Worm (Caenorhabditis elegans) whole organism, young adult: ENCODE measurements around the gene igdb-1.

Experiments
- B0336.3 ChIP-seq: fragments of 200-800 bp; sonication (Bioruptor generic); IDR thresholded peaks from 2 replicates; pipeline ENCODE4 v1.3.6; 2022; ENCODE audit warnings: missing genetic modification characterization, missing compliant biosample characterization
- C06A6.2 ChIP-seq: fragments of 200-800 bp; sonication (Bioruptor generic); conservative IDR thresholded peaks from 2 replicates; pipeline ENCODE4 v1.3.6; 2022; ENCODE audit warnings: missing genetic modification characterization, missing compliant biosample characterization
- C17E4.6 ChIP-seq: fragments of 200-800 bp; sonication (Bioruptor generic); IDR thresholded peaks from 2 replicates; pipeline ENCODE4 v1.3.6; 2022; ENCODE audit warnings: missing genetic modification reagents, missing genetic modification characterization, missing compliant biosample characterization
- D2030.7 ChIP-seq: fragments of 200-800 bp; sonication (Bioruptor generic); IDR thresholded peaks from 2 replicates; pipeline ENCODE4 v1.3.6; 2022; ENCODE audit warnings: missing genetic modification reagents, missing genetic modification characterization, missing compliant biosample characterization
- F10E7.11 ChIP-seq: sonication (generic microtip); optimal IDR thresholded peaks from 2 replicates; lab custom pipeline; 2017; ENCODE audit warnings: mild to moderate bottlenecking, missing genetic modification characterization, moderate library complexity, missing compliant biosample characterization
- F57C9.4 ChIP-seq: sonication (generic microtip); optimal IDR thresholded peaks from 2 replicates; lab custom pipeline; 2017; ENCODE audit warnings: mild to moderate bottlenecking, missing genetic modification characterization, missing compliant biosample characterization
- K12H6.12 ChIP-seq: fragments of 200-800 bp; sonication (Bioruptor generic); optimal IDR thresholded peaks from 2 replicates; lab custom pipeline; 2018; ENCODE audit warnings: mild to moderate bottlenecking, missing genetic modification characterization, missing compliant biosample characterization
- T07F8.4 ChIP-seq: sonication (generic microtip); optimal IDR thresholded peaks from 2 replicates; lab custom pipeline; 2016; ENCODE audit warnings: mild to moderate bottlenecking, missing genetic modification characterization, moderate library complexity, missing compliant biosample characterization
- T26A5.8 ChIP-seq: sonication (generic microtip); optimal IDR thresholded peaks from 2 replicates; lab custom pipeline; 2016; ENCODE audit warnings: missing genetic modification characterization, missing compliant biosample characterization
- Y53F4B.3 ChIP-seq: fragments of 200-800 bp; sonication (Bioruptor generic); IDR thresholded peaks from 2 replicates; pipeline ENCODE4 v1.3.6; 2022; ENCODE audit warnings: missing genetic modification reagents, missing genetic modification characterization, missing compliant biosample characterization
- Y53G8AR.9 ChIP-seq: fragments of 200-800 bp; sonication (Bioruptor generic); conservative IDR thresholded peaks from 2 replicates; pipeline ENCODE4 v1.3.6; 2022; ENCODE audit warnings: missing genetic modification reagents, missing genetic modification characterization, missing compliant biosample characterization
- akir-1 ChIP-seq: fragments of 200-800 bp; sonication (Bioruptor generic); optimal IDR thresholded peaks from 2 replicates; lab custom pipeline; 2018; ENCODE audit warnings: mild to moderate bottlenecking, missing genetic modification characterization, moderate library complexity, missing compliant biosample characterization
- aptf-2 ChIP-seq: fragments of 200-800 bp; sonication (Bioruptor generic); conservative IDR thresholded peaks from 2 replicates; pipeline ENCODE4 v1.3.6; 2022; ENCODE audit warnings: missing genetic modification reagents, missing genetic modification characterization, missing compliant biosample characterization
- attf-3 ChIP-seq: fragments of 200-800 bp; sonication (Bioruptor generic); conservative IDR thresholded peaks from 2 replicates; pipeline ENCODE4 v1.3.6; 2022; ENCODE audit warnings: missing genetic modification reagents, missing genetic modification characterization, missing compliant biosample characterization
- cebp-1 ChIP-seq, 2 experiments: fragments of 200-800 bp in 1 of 2; sonication (Bioruptor generic) in 1 of 2; sonication (generic microtip) in 1 of 2; IDR thresholded peaks in 1 of 2; optimal IDR thresholded peaks in 1 of 2; 2 replicates each; pipeline versions ENCODE4 v1.3.6 to Lab custom; 2017 to 2022; ENCODE audit warnings: missing compliant biosample characterization in 2 of 2, missing genetic modification characterization in 2 of 2, mild to moderate bottlenecking in 1 of 2, missing genetic modification reagents in 1 of 2, moderate library complexity in 1 of 2
- ceh-40 ChIP-seq: fragments of 200-800 bp; sonication (Bioruptor generic); IDR thresholded peaks from 2 replicates; pipeline ENCODE4 v1.3.6; 2022; ENCODE audit warnings: missing genetic modification characterization, missing compliant biosample characterization
- die-1 ChIP-seq: sonication (generic microtip); optimal IDR thresholded peaks from 2 replicates; lab custom pipeline; 2016; ENCODE audit warnings: missing genotype, mild to moderate bottlenecking, missing genetic modification characterization, missing compliant biosample characterization
- dpff-1 ChIP-seq: sonication (generic microtip); optimal IDR thresholded peaks from 2 replicates; lab custom pipeline; 2017; ENCODE audit warnings: mild to moderate bottlenecking, missing genetic modification characterization, missing compliant biosample characterization
- dpl-1 ChIP-seq: fragments of 150-350 bp; optimal IDR thresholded peaks from 2 replicates; lab custom pipeline; 2014; ENCODE audit warnings: missing biosample characterization, missing genetic modification reagents, missing genetic modification characterization
- efl-1 ChIP-seq: fragments of 150-350 bp; optimal IDR thresholded peaks from 2 replicates; lab custom pipeline; 2014; ENCODE audit warnings: missing biosample characterization, missing genetic modification reagents, missing genetic modification characterization
- egl-18 ChIP-seq: fragments of 200-800 bp; sonication (Bioruptor generic); IDR thresholded peaks from 2 replicates; pipeline ENCODE4 v1.3.6; 2022; ENCODE audit warnings: missing genetic modification reagents, missing genetic modification characterization, missing compliant biosample characterization
- egl-44 ChIP-seq: fragments of 200-800 bp; sonication (Bioruptor generic); IDR thresholded peaks from 2 replicates; pipeline ENCODE4 v1.3.6; 2022; ENCODE audit warnings: missing genetic modification reagents, missing genetic modification characterization, missing compliant biosample characterization
- hmg-1.2 ChIP-seq: fragments of 200-800 bp; sonication (Bioruptor generic); IDR thresholded peaks from 2 replicates; pipeline ENCODE4 v1.3.6; 2022; ENCODE audit warnings: missing genetic modification reagents, missing genetic modification characterization, missing compliant biosample characterization
- hsf-1 ChIP-seq: fragments of 200-800 bp; sonication (Bioruptor generic); IDR thresholded peaks from 2 replicates; pipeline ENCODE4 v1.3.6; 2022; ENCODE audit warnings: missing genetic modification reagents, missing genetic modification characterization, missing compliant biosample characterization
- lag-1 ChIP-seq: fragments of 200-800 bp; sonication (Bioruptor generic); IDR thresholded peaks from 2 replicates; pipeline ENCODE4 v1.3.6; 2022; ENCODE audit warnings: missing genetic modification reagents, missing genetic modification characterization, missing compliant biosample characterization
- lir-1 ChIP-seq: fragments of 200-800 bp; sonication (Bioruptor generic); conservative IDR thresholded peaks from 2 replicates; pipeline ENCODE4 v1.3.6; 2022; ENCODE audit warnings: missing genetic modification reagents, missing genetic modification characterization, missing compliant biosample characterization
- lsy-27 ChIP-seq: sonication (generic microtip); optimal IDR thresholded peaks from 2 replicates; lab custom pipeline; 2017; ENCODE audit warnings: missing genetic modification characterization, mild to moderate bottlenecking, missing compliant biosample characterization, antibody characterized with exemption, missing genotype, borderline replicate concordance; ENCODE audit not compliant: insufficient read depth
- madf-3 ChIP-seq: fragments of 200-800 bp; sonication (Bioruptor generic); IDR thresholded peaks from 2 replicates; pipeline ENCODE4 v1.3.6; 2022; ENCODE audit warnings: missing genetic modification reagents, missing genetic modification characterization, missing compliant biosample characterization
- madf-6 ChIP-seq: fragments of 200-800 bp; sonication (Bioruptor generic); IDR thresholded peaks from 2 replicates; pipeline ENCODE4 v1.3.6; 2022; ENCODE audit warnings: missing genetic modification reagents, missing genetic modification characterization, missing compliant biosample characterization
- mes-4 ChIP-seq: sonication (generic microtip); optimal IDR thresholded peaks from 2 replicates; lab custom pipeline; 2016; ENCODE audit warnings: missing genotype, missing genetic modification characterization, missing compliant biosample characterization
- mxl-1 ChIP-seq: sonication (generic microtip); optimal IDR thresholded peaks from 2 replicates; lab custom pipeline; 2016; ENCODE audit warnings: missing genetic modification characterization, missing compliant biosample characterization
- nfya-1 ChIP-seq: sonication (generic microtip); optimal IDR thresholded peaks from 2 replicates; lab custom pipeline; 2017; ENCODE audit warnings: antibody characterized with exemption, missing compliant biosample characterization, missing genetic modification characterization, borderline replicate concordance; ENCODE audit not compliant: insufficient read depth
- nfya-2 ChIP-seq: fragments of 200-800 bp; sonication (Bioruptor generic); IDR thresholded peaks from 2 replicates; pipeline ENCODE4 v1.3.6; 2022; ENCODE audit warnings: missing genetic modification reagents, missing genetic modification characterization, missing compliant biosample characterization
- nhr-90 ChIP-seq: sonication (generic microtip); optimal IDR thresholded peaks from 2 replicates; lab custom pipeline; 2016; ENCODE audit warnings: missing genotype, mild to moderate bottlenecking, missing genetic modification characterization, missing compliant biosample characterization
- pbrm-1 ChIP-seq: fragments of 200-800 bp; sonication (Bioruptor generic); IDR thresholded peaks from 2 replicates; pipeline ENCODE4 v1.3.6; 2022; ENCODE audit warnings: missing genetic modification reagents, missing genetic modification characterization, missing compliant biosample characterization
- rcor-1 ChIP-seq: fragments of 200-800 bp; sonication (Bioruptor generic); IDR thresholded peaks from 2 replicates; pipeline ENCODE4 v1.3.6; 2022; ENCODE audit warnings: missing genetic modification reagents, missing genetic modification characterization, missing compliant biosample characterization
- rpc-1 ChIP-seq, 2 experiments: fragments of 150-350 bp in 1 of 2; sonication (generic microtip) in 1 of 2; optimal IDR thresholded peaks; 2 replicates each; lab custom pipeline; 2014 to 2018; ENCODE audit warnings: missing biosample characterization in 1 of 2, missing genetic modification characterization in 1 of 2, missing genetic modification reagents in 1 of 2, missing genotype in 1 of 2
- sdz-38 ChIP-seq: sonication (generic microtip); optimal IDR thresholded peaks from 2 replicates; lab custom pipeline; 2016; ENCODE audit warnings: missing genotype, missing genetic modification characterization, missing compliant biosample characterization
- sea-2 ChIP-seq: fragments of 200-800 bp; sonication (Bioruptor generic); IDR thresholded peaks from 2 replicates; pipeline ENCODE4 v1.3.6; 2022; ENCODE audit warnings: missing genetic modification characterization, missing compliant biosample characterization
- snpc-1.3 ChIP-seq: sonication (generic microtip); optimal IDR thresholded peaks from 2 replicates; lab custom pipeline; 2017; ENCODE audit warnings: missing genetic modification characterization, mild to moderate bottlenecking, missing compliant biosample characterization, antibody characterized with exemption, moderate library complexity, missing genotype, missing genetic modification reagents; ENCODE audit not compliant: insufficient read depth
- snpc-3.4 ChIP-seq: sonication (generic microtip); optimal IDR thresholded peaks from 2 replicates; lab custom pipeline; 2017; ENCODE audit warnings: missing genetic modification characterization, mild to moderate bottlenecking, missing compliant biosample characterization, antibody characterized with exemption, moderate library complexity, missing genotype, missing genetic modification reagents
- snpc-4 ChIP-seq, 5 experiments: fragments of 150-350 bp in 1 of 5; sonication (generic microtip) in 4 of 5; optimal IDR thresholded peaks; 2 replicates each; lab custom pipeline; 2014 to 2018; ENCODE audit warnings: missing genetic modification characterization in 5 of 5, missing biosample characterization in 3 of 5, antibody characterized with exemption in 2 of 5, mild to moderate bottlenecking in 2 of 5, missing compliant biosample characterization in 2 of 5, missing genotype in 2 of 5, moderate library complexity in 2 of 5, missing genetic modification reagents in 1 of 5
- sptf-2 ChIP-seq: fragments of 200-800 bp; sonication (Bioruptor generic); optimal IDR thresholded peaks from 2 replicates; lab custom pipeline; 2018; ENCODE audit warnings: mild to moderate bottlenecking, missing genetic modification characterization, missing compliant biosample characterization
- unc-62 ChIP-seq: fragments of 150-350 bp; optimal IDR thresholded peaks from 2 replicates; lab custom pipeline; 2014; ENCODE audit warnings: missing biosample characterization, missing genetic modification reagents, missing genetic modification characterization
- xnd-1 ChIP-seq: sonication (generic microtip); optimal IDR thresholded peaks from 2 replicates; lab custom pipeline; 2016; ENCODE audit warnings: missing genotype, missing genetic modification reagents, missing genetic modification characterization, missing compliant biosample characterization
- ztf-18 ChIP-seq: sonication (generic microtip); optimal IDR thresholded peaks from 2 replicates; lab custom pipeline; 2016; ENCODE audit warnings: missing genotype, mild to moderate bottlenecking, missing genetic modification characterization, missing compliant biosample characterization
- ztf-25 ChIP-seq: fragments of 200-800 bp; sonication (Bioruptor generic); IDR thresholded peaks from 2 replicates; pipeline ENCODE4 v1.3.6; 2022; ENCODE audit warnings: missing genetic modification reagents, missing genetic modification characterization, missing compliant biosample characterization

igdb-1 gene

ce11 chrIV:12451225-12451831 lies 27.5 kb upstream of the igdb-1 start, which contains the start of gene dpy-26 (continued):
- no peak for TF ChIP-seq pbrm-1 (GFP tag; lab: Robert Waterston, UW)
- no peak for TF ChIP-seq nhr-90
- no peak for TF ChIP-seq mes-4 (tag; lab: Kevin White, UChicago)
- TF ChIP-seq efl-1 (GFP tag; lab: Kevin White, UChicago) = peak; percentile 54
- no peak for TF ChIP-seq rpc-1 (optimal IDR thresholded peaks at IDR 0.05; lab: Kevin White, UChicago)
- no peak for TF ChIP-seq rpc-1 (tag; optimal IDR thresholded peaks at IDR 0.05; lab: Kevin White, UChicago)
- no peak for TF ChIP-seq akir-1 (GFP tag; lab: Kevin White, UChicago)
- TF ChIP-seq F10E7.11 (tag; lab: Kevin White, UChicago) = no peak
- TF ChIP-seq ztf-25 (GFP tag; lab: Robert Waterston, UW) = no peak
- TF ChIP-seq lag-1 (GFP tag; lab: Robert Waterston, UW) = no peak
- peak; percentile 49 for TF ChIP-seq madf-6 (GFP tag; lab: Robert Waterston, UW)
- no peak for TF ChIP-seq sea-2
- no peak for TF ChIP-seq egl-18
- no peak for TF ChIP-seq sdz-38
- no peak for TF ChIP-seq lir-1 (GFP tag; lab: Robert Waterston, UW)
- TF ChIP-seq aptf-2 (GFP tag; lab: Robert Waterston, UW) = no peak
- no peak for TF ChIP-seq T26A5.8
- no peak for TF ChIP-seq dpl-1 (GFP tag; lab: Kevin White, UChicago)
- no peak for TF ChIP-seq nfya-1 (tag; lab: Kevin White, UChicago)
- no peak for TF ChIP-seq Y53G8AR.9
- TF ChIP-seq attf-3 (GFP tag; lab: Robert Waterston, UW) = peak; percentile 91
- TF ChIP-seq dpff-1 (tag; lab: Kevin White, UChicago) = no peak
- TF ChIP-seq ztf-18 = no peak
- TF ChIP-seq egl-44 (GFP tag; lab: Robert Waterston, UW) = no peak
- no peak for TF ChIP-seq snpc-4 (GFP tag; optimal IDR thresholded peaks at IDR 0.05; lab: Kevin White, UChicago)
- TF ChIP-seq snpc-4 (tag; optimal IDR thresholded peaks at IDR 0.05; lab: Kevin White, UChicago) = peak in 2 of 4 experiments; percentile 13 to 14
- TF ChIP-seq hsf-1 (GFP tag; lab: Robert Waterston, UW) = no peak
- TF ChIP-seq ceh-40 (GFP tag; lab: Robert Waterston, UW) = no peak
- TF ChIP-seq C17E4.6 = no peak
- no peak for TF ChIP-seq lsy-27 (tag; lab: Kevin White, UChicago)
- TF ChIP-seq Y53F4B.3 (GFP tag; lab: Robert Waterston, UW) = no peak
- TF ChIP-seq unc-62 (GFP tag; lab: Kevin White, UChicago) = no peak
- TF ChIP-seq snpc-3.4 (tag; lab: Kevin White, UChicago) = no peak
- peak; percentile 48; the same call in 1 of the 2 replicates for TF ChIP-seq hmg-1.2 (GFP tag; lab: Robert Waterston, UW)
- TF ChIP-seq mxl-1 (tag; lab: Kevin White, UChicago) = no peak
- no peak for TF ChIP-seq F57C9.4 (tag; lab: Kevin White, UChicago)
- TF ChIP-seq T07F8.4 = no peak
- no peak for TF ChIP-seq B0336.3
- no peak for TF ChIP-seq snpc-1.3
- no peak for TF ChIP-seq rcor-1
- TF ChIP-seq C06A6.2 = no peak
- TF ChIP-seq die-1 (tag; lab: Kevin White, UChicago) = no peak
- TF ChIP-seq D2030.7 (GFP tag; lab: Robert Waterston, UW) = peak; percentile 29; the same call in 1 of the 2 replicates
- TF ChIP-seq xnd-1 = peak; percentile 22
- TF ChIP-seq nfya-2 (GFP tag; lab: Robert Waterston, UW) = no peak
- TF ChIP-seq sptf-2 (GFP tag; lab: Kevin White, UChicago) = no peak
- TF ChIP-seq K12H6.12 (tag; lab: Kevin White, UChicago) = no peak
- no peak for TF ChIP-seq cebp-1 (GFP tag; IDR thresholded peaks at IDR 0.05; lab: Robert Waterston, UW)
- TF ChIP-seq cebp-1 (tag; optimal IDR thresholded peaks at IDR 0.05; lab: Kevin White, UChicago) = no peak
- no peak for TF ChIP-seq madf-3 (GFP tag; lab: Robert Waterston, UW)
